Worm (Caenorhabditis elegans): ENCODE data around the gene F01G10.6.

- no peak for TF ChIP-seq ama-1 (optimal IDR thresholded peaks at IDR 0.05)
- no peak for TF ChIP-seq ztf-11 (tag; optimal IDR thresholded peaks at IDR 0.05)
- TF ChIP-seq zag-1 (tag; optimal IDR thresholded peaks at IDR 0.05), result no peak
- no peak for TF ChIP-seq R02D3.7 (tag; optimal IDR thresholded peaks at IDR 0.05)
- no peak for TF ChIP-seq nhr-111 (GFP tag; optimal IDR thresholded peaks at IDR 0.05)
- no peak for TF ChIP-seq nhr-237 (tag; optimal IDR thresholded peaks at IDR 0.05)
- no peak for TF ChIP-seq attf-4 (tag; optimal IDR thresholded peaks at IDR 0.05)
- no peak for TF ChIP-seq fkh-10 (GFP tag; optimal IDR thresholded peaks at IDR 0.05)
- no peak for TF ChIP-seq nhr-77 (tag; optimal IDR thresholded peaks at IDR 0.05)
- no peak for TF ChIP-seq ZK337.2 (GFP tag; IDR thresholded peaks at IDR 0.05)
- TF ChIP-seq ceh-28 (tag; optimal IDR thresholded peaks at IDR 0.05), result no peak
These were observed at the start of gene F01G10.6 for ce11 chrIV:10227534-10227933.

All from whole organism, L4 larva.